Worm (Caenorhabditis elegans): Measurements from ENCODE around the gene Y24D9B.1.

DNA sequence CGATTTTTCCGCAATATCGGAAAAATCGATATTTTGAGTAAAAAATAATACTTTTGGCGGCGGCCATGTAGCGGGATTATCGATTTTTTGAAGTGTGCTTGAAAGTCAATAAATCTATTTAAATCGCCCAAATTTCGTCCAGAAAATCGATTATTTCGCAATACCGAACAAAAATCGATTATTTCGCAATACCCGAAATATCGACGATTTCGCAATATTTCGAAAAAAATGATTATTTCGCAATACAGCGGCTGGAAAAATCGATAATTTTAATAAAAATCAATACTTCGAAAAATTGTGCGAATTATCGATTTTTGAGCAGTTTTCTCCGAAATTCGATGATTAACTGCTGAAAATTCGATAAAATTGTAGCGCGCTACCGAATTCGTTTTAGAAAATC is 898 bp downstream of the Y24D9B.1 start:
- TF ChIP-seq klf-2 (GFP tag; conservative IDR thresholded peaks at IDR 0.05) (no peak), ref-1 (GFP tag; conservative IDR thresholded peaks at IDR 0.05) (no peak), T22C8.4 (GFP tag; IDR thresholded peaks at IDR 0.05) (no peak; the same call in 1 of the 2 replicates), ztf-23 (GFP tag; IDR thresholded peaks at IDR 0.05) (no peak), ztf-29 (GFP tag; IDR thresholded peaks at IDR 0.05) (no peak), flt-1 (GFP tag; IDR thresholded peaks at IDR 0.05) (no peak), cog-1 (tag; optimal IDR thresholded peaks at IDR 0.05) (no peak), tab-1 (GFP tag; IDR thresholded peaks at IDR 0.05) (no peak)

Data from whole organism, midembryonic.